Fruit fly (Drosophila melanogaster) whole organism, adult: ENCODE data around the gene CG14088.

Experiments
- CG11617 ChIP-seq: fragments of 200-800 bp; sonication (Bioruptor generic); optimal IDR thresholded peaks from 2 replicates; lab custom pipeline; 2017; ENCODE audit warnings: mild to moderate bottlenecking, missing biosample characterization, missing genetic modification reagents, missing genetic modification characterization
- CG12768 ChIP-seq: fragments of 200-800 bp; sonication (Bioruptor generic); optimal IDR thresholded peaks from 2 replicates; lab custom pipeline; 2017; ENCODE audit warnings: missing biosample characterization, missing genetic modification characterization, mild to moderate bottlenecking, moderate library complexity, missing genetic modification reagents
- CG14711 ChIP-seq: fragments of 200-800 bp; sonication (Bioruptor generic); optimal IDR thresholded peaks from 2 replicates; lab custom pipeline; 2018; ENCODE audit warnings: missing biosample characterization, mild to moderate bottlenecking, missing genetic modification characterization, moderate library complexity
- CG1620 ChIP-seq: fragments of 200-800 bp; sonication (Bioruptor generic); optimal IDR thresholded peaks from 2 replicates; lab custom pipeline; 2016; ENCODE audit warnings: missing biosample characterization, missing genetic modification characterization
- CG33017 ChIP-seq: fragments of 200-800 bp; sonication (Bioruptor generic); optimal IDR thresholded peaks from 2 replicates; lab custom pipeline; 2018; ENCODE audit warnings: missing biosample characterization, mild to moderate bottlenecking, missing genetic modification characterization, moderate library complexity
- CG5204 ChIP-seq: fragments of 200-800 bp; sonication (Bioruptor generic); optimal IDR thresholded peaks from 2 replicates; lab custom pipeline; 2016; ENCODE audit warnings: missing biosample characterization, missing genetic modification characterization
- CG7045 ChIP-seq: fragments of 200-800 bp; sonication (Bioruptor generic); optimal IDR thresholded peaks from 2 replicates; lab custom pipeline; 2017; ENCODE audit warnings: missing biosample characterization, mild to moderate bottlenecking, missing genetic modification characterization
- CG7101 ChIP-seq: fragments of 200-800 bp; sonication (Bioruptor generic); optimal IDR thresholded peaks from 2 replicates; lab custom pipeline; 2018; ENCODE audit warnings: missing biosample characterization, mild to moderate bottlenecking, missing genetic modification characterization, moderate library complexity
- Clk ChIP-seq: fragments of 200-800 bp; sonication (Bioruptor generic); optimal IDR thresholded peaks from 2 replicates; lab custom pipeline; 2017; ENCODE audit warnings: missing biosample characterization, missing genetic modification characterization
- Crg-1 ChIP-seq: fragments of 200-800 bp; sonication (Bioruptor generic); optimal IDR thresholded peaks from 2 replicates; lab custom pipeline; 2016; ENCODE audit warnings: missing biosample characterization, missing genetic modification characterization
- Mnt ChIP-seq: fragments of 200-800 bp; sonication (Bioruptor generic); optimal IDR thresholded peaks from 2 replicates; lab custom pipeline; 2016; ENCODE audit warnings: missing biosample characterization, mild to moderate bottlenecking, missing genetic modification characterization
- bab1 ChIP-seq: fragments of 200-800 bp; sonication (Bioruptor generic); optimal IDR thresholded peaks from 3 replicates; lab custom pipeline; 2019; ENCODE audit warnings: missing biosample characterization, mild to moderate bottlenecking, missing genetic modification characterization, moderate library complexity
- cic ChIP-seq: fragments of 200-800 bp; sonication (Bioruptor generic); optimal IDR thresholded peaks from 2 replicates; lab custom pipeline; 2017; ENCODE audit warnings: missing biosample characterization, mild to moderate bottlenecking, missing genetic modification characterization, moderate library complexity
- cnc ChIP-seq, 2 experiments: fragments of >200 bp; optimal IDR thresholded peaks; 2 replicates each; lab custom pipeline; 2017
- kay ChIP-seq: fragments of 200-800 bp; sonication (Bioruptor generic); peaks from one replicate; lab custom pipeline; 2016; ENCODE audit warnings: missing biosample characterization, missing genetic modification characterization, borderline replicate concordance
- ovo ChIP-seq: fragments of 200-800 bp; sonication (Bioruptor generic); optimal IDR thresholded peaks from 2 replicates; lab custom pipeline; 2016; ENCODE audit warnings: missing biosample characterization, missing genetic modification characterization
- pad ChIP-seq: fragments of 200-800 bp; sonication (Bioruptor generic); optimal IDR thresholded peaks from 3 replicates; lab custom pipeline; 2017; ENCODE audit warnings: missing biosample characterization, missing genetic modification characterization, mild to moderate bottlenecking, moderate library complexity, missing genetic modification reagents
- tj ChIP-seq: fragments of 200-800 bp; sonication (Bioruptor generic); optimal IDR thresholded peaks from 3 replicates; lab custom pipeline; 2017; ENCODE audit warnings: missing biosample characterization, mild to moderate bottlenecking, missing genetic modification characterization, moderate library complexity
- toe ChIP-seq: fragments of 200-800 bp; sonication (Bioruptor generic); optimal IDR thresholded peaks from 2 replicates; lab custom pipeline; 2016; ENCODE audit warnings: missing biosample characterization, missing genetic modification characterization

The CG14088 gene

dm6 chr3L:19292440-19293175 is 22.2 kb upstream of the CG14088 start, which contains the start of gene Gbs-76A:
Gene Gbs-76A, minus strand, starts transcription at chr3L:19292766.
- TF ChIP-seq CG12768 (GFP tag; lab: Kevin White, UChicago) = peak; percentile 63
- TF ChIP-seq ovo (GFP tag; lab: Kevin White, UChicago) = peak; percentile 39
- TF ChIP-seq pad (GFP tag; lab: Kevin White, UChicago) = peak; percentile 68
- peak; percentile 40 for TF ChIP-seq bab1 (GFP tag; lab: Kevin White, UChicago)
- no peak for TF ChIP-seq cic (GFP tag; lab: Kevin White, UChicago)
- TF ChIP-seq CG5204 = no peak
- TF ChIP-seq tj = peak; percentile 33
- no peak for TF ChIP-seq Clk (GFP tag; lab: Kevin White, UChicago)
- TF ChIP-seq Crg-1 = no peak
- TF ChIP-seq CG14711 (tag; lab: Kevin White, UChicago) = peak; percentile 64
- TF ChIP-seq CG11617 (GFP tag; lab: Kevin White, UChicago) = peak; percentile 79
- peak; percentile 80 for TF ChIP-seq CG7045 (GFP tag; lab: Kevin White, UChicago)
- TF ChIP-seq cnc (optimal IDR thresholded peaks at IDR 0.05; lab: Kevin White, UChicago) = no peak
- no peak for TF ChIP-seq Mnt
- TF ChIP-seq kay = peak; percentile 81
- peak; percentile 89 for TF ChIP-seq CG33017 (tag; lab: Kevin White, UChicago)
- TF ChIP-seq CG7101 (tag; lab: Kevin White, UChicago) = peak; percentile 79
- no peak for TF ChIP-seq CG1620

dm6 chr3L:19291465-19292413 is 21.3 kb upstream of the CG14088 start:
- TF ChIP-seq CG12768 (GFP tag; lab: Kevin White, UChicago) (no peak), cic (GFP tag; lab: Kevin White, UChicago) (no peak)

dm6 chr3L:19289411-19289810 is 19.0 kb upstream of the CG14088 start:
- TF ChIP-seq kay = no peak
- TF ChIP-seq cnc (optimal IDR thresholded peaks at IDR 0.05; lab: Kevin White, UChicago) = no peak
- no peak for TF ChIP-seq bab1 (GFP tag; lab: Kevin White, UChicago)
- TF ChIP-seq Crg-1 = no peak
- no peak for TF ChIP-seq CG14711 (tag; lab: Kevin White, UChicago)
- TF ChIP-seq CG11617 (GFP tag; lab: Kevin White, UChicago) = no peak
- no peak for TF ChIP-seq pad (GFP tag; lab: Kevin White, UChicago)
- TF ChIP-seq CG7045 (GFP tag; lab: Kevin White, UChicago) = no peak
- no peak for TF ChIP-seq ovo (GFP tag; lab: Kevin White, UChicago)
- TF ChIP-seq CG12768 (GFP tag; lab: Kevin White, UChicago) = no peak
- TF ChIP-seq tj = no peak
- TF ChIP-seq Mnt = no peak
- no peak for TF ChIP-seq CG1620
- no peak for TF ChIP-seq Clk (GFP tag; lab: Kevin White, UChicago)
- TF ChIP-seq CG33017 (tag; lab: Kevin White, UChicago) = no peak
- TF ChIP-seq CG7101 (tag; lab: Kevin White, UChicago) = no peak
- TF ChIP-seq toe (GFP tag; lab: Kevin White, UChicago) = no peak
- TF ChIP-seq CG5204 = no peak

dm6 chr3L:19288395-19288969 is 18.0 kb upstream of the CG14088 start:
- TF ChIP-seq Mnt (peak; percentile 52), CG11617 (GFP tag; lab: Kevin White, UChicago) (peak; percentile 39), CG5204 (no peak)

- TF ChIP-seq CG1620 = no peak
Observed at dm6 chr3L:19280700-19281099, 10.3 kb upstream of the CG14088 start, which contains the start of gene CG14089. Gene CG14089, minus strand, starts transcription at chr3L:19280800.

- TF ChIP-seq cnc (optimal IDR thresholded peaks at IDR 0.05; lab: Kevin White, UChicago) (no peak), Crg-1 (no peak), Mnt (no peak), Clk (GFP tag; lab: Kevin White, UChicago) (no peak), ovo (GFP tag; lab: Kevin White, UChicago) (no peak), bab1 (GFP tag; lab: Kevin White, UChicago) (no peak), CG12768 (GFP tag; lab: Kevin White, UChicago) (no peak), CG14711 (tag; lab: Kevin White, UChicago) (no peak), pad (GFP tag; lab: Kevin White, UChicago) (no peak), kay (no peak), tj (no peak), CG33017 (tag; lab: Kevin White, UChicago) (no peak)
Observed at dm6 chr3L:19280283-19280682, 9.8 kb upstream of the CG14088 start.
